Fruit fly (Drosophila melanogaster): Measurements from ENCODE around the gene CG9265.

- TF ChIP-seq CG5204 (GFP tag; optimal IDR thresholded peaks at IDR 0.05), result peak; percentile 15
- TF ChIP-seq pad (GFP tag; optimal IDR thresholded peaks at IDR 0.05), result peak; percentile 36
- no peak for TF ChIP-seq CG7101 (tag; optimal IDR thresholded peaks at IDR 0.05)
- no peak for TF ChIP-seq CG1620 (GFP tag; optimal IDR thresholded peaks at IDR 0.05)
- TF ChIP-seq Hr96 (GFP tag; optimal IDR thresholded peaks at IDR 0.05), result peak; percentile 16
- TF ChIP-seq ovo (GFP tag; optimal IDR thresholded peaks at IDR 0.05), result peak; percentile 44
- peak; percentile 35 for TF ChIP-seq Mnt (GFP tag; optimal IDR thresholded peaks at IDR 0.05)
- TF ChIP-seq CG11617 (GFP tag; optimal IDR thresholded peaks at IDR 0.05), result no peak
- TF ChIP-seq kay (GFP tag; ENCODE audit: borderline replicate concordance), result no peak
- TF ChIP-seq CG14711 (tag; optimal IDR thresholded peaks at IDR 0.05), result no peak
- no peak for TF ChIP-seq Clk (GFP tag; optimal IDR thresholded peaks at IDR 0.05)
- peak; percentile 8 for TF ChIP-seq CG12768 (GFP tag; optimal IDR thresholded peaks at IDR 0.05)
Observed at dm6 chr2L:21096448-21096994, 25.2 kb upstream of the CG9265 start, which contains the start of gene CG34136.
